Fruit fly (Drosophila melanogaster) whole organism, embryonic: ENCODE measurements around the gene CG4270.

Experiments
- Adf1 ChIP-seq: fragments of 200-800 bp; sonication (Bioruptor generic); IDR thresholded peaks from 2 replicates; pipeline ENCODE4 v1.3.6; 2022; ENCODE audit warnings: missing biosample characterization, missing genetic modification characterization
- C15 ChIP-seq: fragments of 200-800 bp; sonication (Bioruptor generic); IDR thresholded peaks from 3 replicates; pipeline ENCODE4 v1.3.6; 2022; ENCODE audit warnings: missing biosample characterization, missing genetic modification characterization
- CG10321 ChIP-seq: fragments of 200-800 bp; sonication (Bioruptor generic); IDR thresholded peaks from 2 replicates; pipeline ENCODE4 v1.3.6; 2022; ENCODE audit warnings: missing biosample characterization, missing genetic modification characterization
- CG11504 ChIP-seq: fragments of 200-800 bp; sonication (Bioruptor generic); optimal IDR thresholded peaks from 3 replicates; lab custom pipeline; 2019; ENCODE audit warnings: missing biosample characterization, mild to moderate bottlenecking, missing genetic modification characterization, moderate library complexity
- CG11696 ChIP-seq: fragments of 200-800 bp; sonication (Bioruptor generic); IDR thresholded peaks from 2 replicates; pipeline ENCODE4 v1.3.6; 2022; ENCODE audit warnings: missing biosample characterization, missing genetic modification characterization
- CG12299 ChIP-seq: fragments of 200-800 bp; sonication (Bioruptor generic); optimal IDR thresholded peaks from 2 replicates; lab custom pipeline; 2018; ENCODE audit warnings: missing biosample characterization, mild to moderate bottlenecking, missing genetic modification characterization
- CG12391 ChIP-seq: fragments of 200-800 bp; sonication (Bioruptor generic); optimal IDR thresholded peaks from 3 replicates; lab custom pipeline; 2018; ENCODE audit warnings: missing biosample characterization, mild to moderate bottlenecking, missing genetic modification characterization, moderate library complexity
- CG12769 ChIP-seq: fragments of 200-800 bp; sonication (Bioruptor generic); optimal IDR thresholded peaks from 2 replicates; lab custom pipeline; 2019; ENCODE audit warnings: missing biosample characterization, mild to moderate bottlenecking, missing genetic modification characterization, moderate library complexity
- CG14441 ChIP-seq: fragments of 200-800 bp; sonication (Bioruptor generic); IDR thresholded peaks from 2 replicates; pipeline ENCODE4 v1.3.6; 2022; ENCODE audit warnings: missing biosample characterization, missing genetic modification characterization
- CG1602 ChIP-seq: fragments of 200-800 bp; sonication (Bioruptor generic); optimal IDR thresholded peaks from 3 replicates; lab custom pipeline; 2016; ENCODE audit warnings: missing biosample characterization, missing genetic modification characterization
- CG17612 ChIP-seq: fragments of 200-800 bp; sonication (Bioruptor generic); IDR thresholded peaks from 2 replicates; pipeline ENCODE4 v1.3.6; 2022; ENCODE audit warnings: missing biosample characterization, missing genetic modification characterization
- CG34376 ChIP-seq: fragments of 200-800 bp; sonication (Bioruptor generic); optimal IDR thresholded peaks from 2 replicates; lab custom pipeline; 2018; ENCODE audit warnings: missing biosample characterization, mild to moderate bottlenecking, missing genetic modification characterization
- CG5245 ChIP-seq: fragments of 200-800 bp; sonication (Bioruptor generic); optimal IDR thresholded peaks from 3 replicates; lab custom pipeline; 2016; ENCODE audit warnings: missing biosample characterization, missing genetic modification characterization
- CG8290 ChIP-seq, 3 experiments: fragments of 200-800 bp; sonication (Bioruptor generic); optimal IDR thresholded peaks; 2 replicates each; lab custom pipeline; 2016 to 2019; ENCODE audit warnings: missing biosample characterization in 3 of 3, missing genetic modification characterization in 3 of 3, mild to moderate bottlenecking in 2 of 3, moderate library complexity in 1 of 3
- CG9932 ChIP-seq: fragments of 200-800 bp; sonication (Bioruptor generic); IDR thresholded peaks from 2 replicates; pipeline ENCODE4 v1.3.6; 2022; ENCODE audit warnings: missing biosample characterization, missing genetic modification characterization
- Chrac-16 ChIP-seq: fragments of 200-800 bp; sonication (Bioruptor generic); optimal IDR thresholded peaks from 3 replicates; lab custom pipeline; 2016; ENCODE audit warnings: missing biosample characterization, missing genetic modification characterization
- Dip2 ChIP-seq: fragments of 200-800 bp; sonication (Bioruptor generic); IDR thresholded peaks from 2 replicates; pipeline ENCODE4 v1.3.6; 2022; ENCODE audit warnings: missing biosample characterization, missing genetic modification characterization
- Ets65A ChIP-seq: fragments of 200-800 bp; sonication (Bioruptor generic); peaks from one replicate; lab custom pipeline; 2016; ENCODE audit warnings: missing biosample characterization, missing genetic modification characterization
- Fer2 ChIP-seq: fragments of 200-800 bp; sonication (Bioruptor generic); optimal IDR thresholded peaks from 2 replicates; lab custom pipeline; 2018; ENCODE audit warnings: missing biosample characterization, mild to moderate bottlenecking, missing genetic modification characterization, moderate library complexity
- HLH54F ChIP-seq: fragments of 200-800 bp; sonication (Bioruptor generic); optimal IDR thresholded peaks from 3 replicates; lab custom pipeline; 2016; ENCODE audit warnings: missing biosample characterization, missing genetic modification characterization
- Oaz ChIP-seq: fragments of 200-800 bp; sonication (Bioruptor generic); IDR thresholded peaks from 2 replicates; pipeline ENCODE4 v1.3.6; 2022; ENCODE audit warnings: missing biosample characterization, missing genetic modification characterization
- Ptx1 ChIP-seq: fragments of 200-800 bp; sonication (Bioruptor generic); IDR thresholded peaks from 2 replicates; pipeline ENCODE4 v1.3.6; 2022; ENCODE audit warnings: missing biosample characterization, missing genetic modification characterization
- Sox100B ChIP-seq: fragments of 200-800 bp; sonication (Bioruptor generic); optimal IDR thresholded peaks from 3 replicates; lab custom pipeline; 2018; ENCODE audit warnings: missing biosample characterization, mild to moderate bottlenecking, missing genetic modification characterization
- Sox102F ChIP-seq: fragments of 200-800 bp; sonication (Bioruptor generic); optimal IDR thresholded peaks from 2 replicates; lab custom pipeline; 2018; ENCODE audit warnings: missing biosample characterization, mild to moderate bottlenecking, missing genetic modification characterization, moderate library complexity
- Stat92E ChIP-seq, 3 experiments: fragments of >200 bp in 2 of 3; fragments of 200-800 bp in 1 of 3; sonication (Bioruptor generic) in 1 of 3; optimal IDR thresholded peaks; 2 replicates each; lab custom pipeline; 2017 to 2019; ENCODE audit warnings: missing biosample characterization in 3 of 3, missing genetic modification characterization in 3 of 3, mild to moderate bottlenecking in 1 of 3, moderate library complexity in 1 of 3
- TFAM ChIP-seq: fragments of 200-800 bp; sonication (Bioruptor generic); optimal IDR thresholded peaks from 2 replicates; lab custom pipeline; 2017; ENCODE audit warnings: missing biosample characterization, missing genetic modification characterization, inconsistent platforms
- Tbp ChIP-seq: fragments of >200 bp; optimal IDR thresholded peaks from 2 replicates; lab custom pipeline; 2018; ENCODE audit warnings: missing biosample characterization, missing genetic modification characterization
- Trl ChIP-seq, 3 experiments: fragments of >200 bp in 2 of 3; fragments of 200-800 bp in 1 of 3; sonication (Bioruptor generic) in 1 of 3; optimal IDR thresholded peaks; 2 replicates in 1 of 3; 3 replicates in 2 of 3; lab custom pipeline; 2016 to 2017; ENCODE audit warnings: missing biosample characterization in 1 of 3, missing genetic modification characterization in 1 of 3
- ab ChIP-seq: fragments of 200-800 bp; sonication (Bioruptor generic); optimal IDR thresholded peaks from 2 replicates; lab custom pipeline; 2016; ENCODE audit warnings: missing biosample characterization, missing genetic modification characterization
- abd-A ChIP-seq: fragments of 200-800 bp; sonication (Bioruptor generic); optimal IDR thresholded peaks from 3 replicates; lab custom pipeline; 2019; ENCODE audit warnings: missing biosample characterization, mild to moderate bottlenecking, missing genetic modification characterization, moderate library complexity
- bbx ChIP-seq: fragments of 200-800 bp; sonication (Bioruptor generic); IDR thresholded peaks from 2 replicates; pipeline ENCODE4 v1.3.6; 2022; ENCODE audit warnings: missing biosample characterization, missing genetic modification characterization; ENCODE audit not compliant: partially characterized antibody
- crc ChIP-seq: fragments of 200-800 bp; sonication (Bioruptor generic); optimal IDR thresholded peaks from 2 replicates; lab custom pipeline; 2016; ENCODE audit warnings: missing biosample characterization, missing genetic modification characterization
- croc ChIP-seq: fragments of 200-800 bp; sonication (Bioruptor generic); conservative IDR thresholded peaks from 3 replicates; pipeline ENCODE4 v1.3.6; 2022; ENCODE audit warnings: missing biosample characterization, missing genetic modification characterization
- dan ChIP-seq: fragments of 200-800 bp; sonication (Bioruptor generic); IDR thresholded peaks from 2 replicates; pipeline ENCODE4 v1.3.6; 2022; ENCODE audit warnings: missing biosample characterization, missing genetic modification characterization
- hb ChIP-seq: fragments of 200-800 bp; sonication (Bioruptor generic); IDR thresholded peaks from 3 replicates; pipeline ENCODE4 v1.3.6; 2022; ENCODE audit warnings: missing biosample characterization, missing genetic modification characterization; ENCODE audit not compliant: partially characterized antibody
- kay ChIP-seq: fragments of 200-800 bp; sonication (Bioruptor generic); optimal IDR thresholded peaks from 2 replicates; lab custom pipeline; 2016; ENCODE audit warnings: missing biosample characterization, missing genetic modification characterization
- nau ChIP-seq: fragments of 200-800 bp; sonication (Bioruptor generic); optimal IDR thresholded peaks from 3 replicates; lab custom pipeline; 2017; ENCODE audit warnings: missing biosample characterization, mild to moderate bottlenecking, missing genetic modification characterization, missing genetic modification reagents
- pan ChIP-seq, 4 experiments: fragments of >200 bp in 3 of 4; fragments of 200-800 bp in 1 of 4; sonication (Bioruptor generic) in 1 of 4; optimal IDR thresholded peaks in 3 of 4; IDR thresholded peaks in 1 of 4; 2 replicates each; pipeline versions ENCODE4 v1.3.6 to Lab custom; 2017 to 2022; ENCODE audit warnings: missing biosample characterization in 2 of 4, missing genetic modification characterization in 2 of 4, mixed read lengths in 1 of 4
- pb ChIP-seq: fragments of 200-800 bp; sonication (Bioruptor generic); optimal IDR thresholded peaks from 3 replicates; lab custom pipeline; 2016; ENCODE audit warnings: missing biosample characterization, missing genetic modification characterization
- phol ChIP-seq: fragments of 200-800 bp; sonication (Bioruptor generic); optimal IDR thresholded peaks from 3 replicates; lab custom pipeline; 2018; ENCODE audit warnings: missing biosample characterization, mild to moderate bottlenecking, missing genetic modification characterization, moderate library complexity
- pnt ChIP-seq: fragments of 200-800 bp; sonication (Bioruptor generic); optimal IDR thresholded peaks from 3 replicates; lab custom pipeline; 2016; ENCODE audit warnings: missing biosample characterization, missing genetic modification characterization
- psq ChIP-seq: fragments of 200-800 bp; sonication (Bioruptor generic); optimal IDR thresholded peaks from 2 replicates; lab custom pipeline; 2017; ENCODE audit warnings: missing biosample characterization, missing genetic modification characterization
- ranshi ChIP-seq: fragments of 200-800 bp; sonication (Bioruptor generic); IDR thresholded peaks from 2 replicates; pipeline ENCODE4 v1.3.6; 2022; ENCODE audit warnings: missing biosample characterization, missing genetic modification characterization
- rib ChIP-seq: fragments of 200-800 bp; sonication (Bioruptor generic); IDR thresholded peaks from 2 replicates; pipeline ENCODE4 v1.3.6; 2022; ENCODE audit warnings: missing biosample characterization, missing genetic modification characterization
- sima ChIP-seq: fragments of 200-800 bp; sonication (Bioruptor generic); optimal IDR thresholded peaks from 2 replicates; lab custom pipeline; 2016; ENCODE audit warnings: missing biosample characterization, missing genetic modification characterization
- slp2 ChIP-seq: fragments of 200-800 bp; sonication (Bioruptor generic); optimal IDR thresholded peaks from 2 replicates; lab custom pipeline; 2016; ENCODE audit warnings: missing biosample characterization, missing genetic modification characterization
- stc ChIP-seq: fragments of 200-800 bp; sonication (Bioruptor generic); IDR thresholded peaks from 2 replicates; pipeline ENCODE4 v1.3.6; 2022; ENCODE audit warnings: missing biosample characterization, missing genetic modification characterization
- tio ChIP-seq: fragments of 200-800 bp; sonication (Bioruptor generic); optimal IDR thresholded peaks from 2 replicates; lab custom pipeline; 2017; ENCODE audit warnings: missing biosample characterization, missing genetic modification characterization, inconsistent platforms
- usp ChIP-seq: fragments of >200 bp; optimal IDR thresholded peaks from 2 replicates; lab custom pipeline; 2017; ENCODE audit warnings: missing biosample characterization, missing genetic modification characterization
- vfl ChIP-seq: fragments of 200-800 bp; sonication (Bioruptor generic); optimal IDR thresholded peaks from 2 replicates; lab custom pipeline; 2016; ENCODE audit warnings: missing biosample characterization, missing genetic modification characterization
- vvl ChIP-seq: fragments of 200-800 bp; sonication (Bioruptor generic); IDR thresholded peaks from 2 replicates; pipeline ENCODE4 v1.3.6; 2022; ENCODE audit warnings: missing biosample characterization, missing genetic modification characterization
- zfh1 ChIP-seq: fragments of 200-800 bp; sonication (Bioruptor generic); IDR thresholded peaks from 3 replicates; pipeline ENCODE4 v1.3.6; 2022; ENCODE audit warnings: missing biosample characterization, missing genetic modification characterization

Gene CG4270

dm6 chr2L:2236722-2237121, 26.5 kb upstream of the CG4270 start, which contains the start of gene Sec24CD (continued):
- TF ChIP-seq phol (tag; lab: Kevin White, UChicago): no peak
- no peak for TF ChIP-seq Sox100B
- TF ChIP-seq nau (GFP tag; lab: Kevin White, UChicago): no peak
- TF ChIP-seq CG8290 (GFP tag; optimal IDR thresholded peaks at IDR 0.05; lab: Kevin White, UChicago): no peak
- TF ChIP-seq CG8290 (tag; optimal IDR thresholded peaks at IDR 0.05; lab: Kevin White, UChicago): no peak
- no peak for TF ChIP-seq Oaz (GFP tag; lab: Robert Waterston, UW)
- TF ChIP-seq pb: no peak
- TF ChIP-seq CG12769 (tag; lab: Kevin White, UChicago): no peak
- TF ChIP-seq hb (GFP tag; lab: Robert Waterston, UW): peak; percentile 93
- TF ChIP-seq Ets65A: no peak
- no peak for TF ChIP-seq CG5245 (GFP tag; lab: Kevin White, UChicago)
- no peak for TF ChIP-seq Adf1
- no peak for TF ChIP-seq ab
- TF ChIP-seq Chrac-16: no peak
- no peak for TF ChIP-seq CG9932 (GFP tag; lab: Robert Waterston, UW)
- TF ChIP-seq Sox102F (GFP tag; lab: Kevin White, UChicago): no peak
- TF ChIP-seq rib (GFP tag; lab: Robert Waterston, UW): no peak
- TF ChIP-seq usp: no peak
- no peak for TF ChIP-seq ranshi
- TF ChIP-seq croc (GFP tag; lab: Robert Waterston, UW): no peak
- peak; percentile 35 for TF ChIP-seq CG34376 (GFP tag; lab: Kevin White, UChicago)
- TF ChIP-seq bbx (GFP tag; lab: Robert Waterston, UW): peak; percentile 98
- no peak for TF ChIP-seq CG17612 (GFP tag; lab: Robert Waterston, UW)
- TF ChIP-seq Fer2 (tag; lab: Kevin White, UChicago): no peak
- no peak for TF ChIP-seq Dip2
- TF ChIP-seq vvl: peak; percentile 38; the same call in 1 of the 2 replicates
- TF ChIP-seq CG12391: peak; percentile 52
- TF ChIP-seq sima (GFP tag; lab: Kevin White, UChicago): no peak
- TF ChIP-seq Tbp (GFP tag; lab: Kevin White, UChicago): no peak
- TF ChIP-seq tio (GFP tag; lab: Kevin White, UChicago): no peak
- TF ChIP-seq CG14441 (GFP tag; lab: Robert Waterston, UW): no peak
- TF ChIP-seq crc (GFP tag; lab: Kevin White, UChicago): no peak
- no peak for TF ChIP-seq slp2 (GFP tag; lab: Kevin White, UChicago)
- no peak for TF ChIP-seq TFAM (GFP tag; lab: Kevin White, UChicago)
- TF ChIP-seq psq (GFP tag; lab: Kevin White, UChicago): no peak
- no peak for TF ChIP-seq zfh1 (GFP tag; lab: Robert Waterston, UW)
- no peak for TF ChIP-seq CG10321 (GFP tag; lab: Robert Waterston, UW)
- TF ChIP-seq HLH54F (GFP tag; lab: Kevin White, UChicago): no peak
- TF ChIP-seq pan (optimal IDR thresholded peaks at IDR 0.05; lab: Kevin White, UChicago): no peak
- TF ChIP-seq pan (GFP tag; optimal IDR thresholded peaks at IDR 0.05 in 1 of 2, IDR thresholded peaks at IDR 0.05 in 1 of 2): no peak
- no peak for TF ChIP-seq C15 (GFP tag; lab: Robert Waterston, UW)
- no peak for TF ChIP-seq CG11696 (GFP tag; lab: Robert Waterston, UW)
- no peak for TF ChIP-seq CG12299 (tag; lab: Kevin White, UChicago)
- no peak for TF ChIP-seq Trl (optimal IDR thresholded peaks at IDR 0.05; lab: Kevin White, UChicago)
- no peak for TF ChIP-seq Trl (GFP tag; optimal IDR thresholded peaks at IDR 0.05; lab: Kevin White, UChicago)
- no peak for TF ChIP-seq Ptx1 (GFP tag; lab: Robert Waterston, UW)
- no peak for TF ChIP-seq CG11504 (tag; lab: Kevin White, UChicago)
- no peak for TF ChIP-seq abd-A (tag; lab: Kevin White, UChicago)
- TF ChIP-seq kay (GFP tag; lab: Kevin White, UChicago): no peak
- TF ChIP-seq stc (GFP tag; lab: Robert Waterston, UW): no peak
- peak in 1 of 3 experiments; percentile 79 for TF ChIP-seq Stat92E (GFP tag; optimal IDR thresholded peaks at IDR 0.05; lab: Kevin White, UChicago)
- TF ChIP-seq dan (GFP tag; lab: Robert Waterston, UW): no peak
- no peak for TF ChIP-seq pnt (GFP tag; lab: Kevin White, UChicago)
- no peak for TF ChIP-seq CG1602
- no peak for TF ChIP-seq vfl
